Worm (Caenorhabditis elegans): ENCODE measurements around the gene C05C12.1.
"Not testable (repeated sequence)": the region's sequence is repeated elsewhere in the genome, so short reads cannot be mapped to it uniquely, and the experiment has no call there.

C05C12.1 gene

DNA sequence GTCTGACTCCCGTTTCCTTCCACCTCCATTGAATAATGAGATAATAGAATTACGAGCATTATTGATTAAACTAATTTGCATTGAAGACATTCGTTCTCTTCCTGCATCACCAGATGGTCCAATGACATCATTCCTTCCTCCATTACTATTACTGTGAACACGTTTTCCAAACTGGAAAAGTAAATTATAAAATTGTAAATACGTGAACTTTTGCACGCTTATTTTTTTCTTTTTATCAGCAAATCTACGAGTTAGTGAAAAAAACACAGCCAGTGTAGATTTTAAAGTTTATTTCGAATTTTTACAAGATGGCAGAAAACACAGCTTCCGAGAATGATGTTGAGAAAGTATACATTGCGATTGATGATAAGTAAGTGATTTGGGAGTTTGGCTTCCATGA is at the start of gene C05C12.1:
C05C12.1 (plus strand) TSS at position 301 of the 400 bp plus-strand sequence.
- not testable (repeated sequence) for TF ChIP-seq unc-62 (GFP tag; optimal IDR thresholded peaks at IDR 0.05)

ce11 chrIV:11207186-11207585 is 46.6 kb upstream of the C05C12.1 start, which contains the start of gene R07H5.9:
TSS of gene R07H5.9 (plus strand) at chrIV:11207486.
- no peak for TF ChIP-seq unc-62 (GFP tag; optimal IDR thresholded peaks at IDR 0.05)

DNA sequence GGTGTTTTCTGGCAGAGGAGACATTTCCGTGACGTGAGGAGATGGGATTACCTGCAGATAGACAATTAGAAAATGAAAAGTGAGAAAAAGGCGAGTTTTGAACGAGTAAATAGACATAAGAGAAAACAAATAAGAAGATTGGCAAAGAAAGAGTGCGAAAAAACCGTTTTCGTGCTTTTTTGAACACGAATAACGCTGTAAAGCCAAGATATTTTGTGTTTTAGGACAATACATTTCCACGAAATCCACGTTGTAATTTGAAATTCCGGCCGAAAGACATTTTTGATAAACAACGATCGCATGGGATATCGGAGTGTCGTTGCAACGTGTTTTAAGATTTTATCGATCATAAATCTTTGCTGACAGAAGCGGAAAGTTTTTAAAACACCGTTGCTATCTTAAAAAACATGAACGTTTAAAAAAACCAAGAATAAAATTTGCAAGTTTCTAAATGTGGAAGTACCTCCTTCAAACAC is 43.0 kb upstream of the C05C12.1 start, which contains the start of gene adk-1:
adk-1 (minus strand) TSS at position 51 of the 476 bp plus-strand sequence.
- TF ChIP-seq unc-62 (GFP tag; optimal IDR thresholded peaks at IDR 0.05): no peak

DNA sequence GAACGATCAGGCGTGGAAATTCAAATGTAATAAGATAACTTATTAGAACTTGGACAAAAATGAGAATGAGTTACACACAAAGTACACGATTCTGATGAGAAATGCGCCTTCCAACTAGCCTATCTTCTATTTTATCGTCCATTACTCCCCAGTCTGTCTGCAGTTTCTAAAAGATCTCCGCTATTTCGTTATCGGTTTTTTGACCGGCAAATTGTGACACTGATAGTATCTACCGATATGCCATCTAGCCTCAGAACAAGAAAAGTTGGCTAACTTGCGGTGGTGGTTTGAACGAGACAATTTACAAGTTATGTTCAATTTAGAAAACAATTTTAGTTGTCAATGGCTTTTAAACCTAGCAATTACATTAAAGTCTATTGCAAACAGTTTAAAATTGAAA is 42.2 kb upstream of the C05C12.1 start:
- TF ChIP-seq unc-62 (GFP tag; optimal IDR thresholded peaks at IDR 0.05): no peak

DNA sequence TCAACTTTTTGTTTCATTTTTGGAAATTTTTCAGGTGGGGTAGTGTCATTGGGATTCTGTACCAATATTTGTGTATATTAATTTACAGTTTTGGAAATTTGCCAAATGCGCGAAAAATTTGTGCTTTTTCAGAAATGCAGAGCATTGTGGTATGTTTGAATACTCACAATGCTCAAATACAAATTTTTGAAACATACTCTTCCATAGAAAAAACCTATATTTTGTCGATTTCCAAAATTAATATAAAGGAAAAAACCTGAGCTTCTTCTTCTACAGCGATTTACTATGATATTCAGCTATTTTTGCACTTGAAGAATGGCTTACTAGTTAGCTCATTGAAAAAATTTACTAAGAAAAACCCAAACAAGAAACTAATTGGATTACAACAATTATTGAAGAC is 40.8 kb upstream of the C05C12.1 start:
- no peak for TF ChIP-seq unc-62 (GFP tag; optimal IDR thresholded peaks at IDR 0.05)

- TF ChIP-seq unc-62 (GFP tag; optimal IDR thresholded peaks at IDR 0.05): no peak
Observed at ce11 chrIV:11218037-11218436, 35.8 kb upstream of the C05C12.1 start, which contains the start of gene zip-6. TSS of gene zip-6 (minus strand) at chrIV:11218137.

- TF ChIP-seq unc-62 (GFP tag; optimal IDR thresholded peaks at IDR 0.05): no peak
Observed at ce11 chrIV:11223878-11224277, 29.9 kb upstream of the C05C12.1 start, which contains the start of gene C29F4.3. TSS of gene C29F4.3 (minus strand) at chrIV:11223978.

DNA sequence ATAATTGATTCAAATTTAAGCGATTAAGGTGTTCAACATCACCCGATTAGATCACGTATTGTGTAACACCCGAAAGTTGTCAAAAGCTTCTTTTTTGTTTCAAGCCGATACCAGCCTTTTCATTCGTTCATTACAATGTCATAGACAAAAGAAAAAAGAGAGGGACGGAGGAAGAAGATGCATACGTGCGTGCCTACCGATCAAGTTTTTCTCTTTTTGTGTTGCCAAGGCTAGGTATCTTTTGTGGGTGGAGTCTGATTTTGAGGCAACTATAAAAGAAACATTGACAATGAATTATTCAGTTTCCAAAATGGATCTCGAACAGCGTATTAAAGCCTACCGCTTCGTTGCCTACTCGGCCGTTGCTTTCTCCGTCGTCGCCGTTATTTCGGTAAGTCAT is 28.6 kb upstream of the C05C12.1 start, which contains the start of gene col-125:
col-125 (plus strand) TSS at position 301 of the 400 bp plus-strand sequence.
- TF ChIP-seq unc-62 (GFP tag; optimal IDR thresholded peaks at IDR 0.05): no peak

DNA sequence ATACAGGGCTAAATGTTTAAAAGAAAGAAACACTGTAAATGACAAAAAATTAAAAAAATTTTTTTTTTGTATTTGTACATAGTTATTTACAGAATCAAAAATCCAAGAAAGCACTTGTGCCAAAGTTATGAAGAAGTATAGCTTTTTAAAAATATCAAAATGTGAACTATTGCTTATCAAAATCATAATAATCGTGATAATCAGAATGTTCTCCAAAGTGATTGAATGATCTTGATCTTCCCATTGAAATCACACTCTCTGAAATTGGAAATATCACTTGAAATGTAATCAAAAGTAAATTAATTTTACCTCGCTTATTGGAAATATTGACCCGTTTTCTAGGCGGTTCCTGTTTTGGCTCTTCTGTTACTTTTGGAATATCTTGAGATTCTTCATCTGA is 27.2 kb upstream of the C05C12.1 start:
- TF ChIP-seq unc-62 (GFP tag; optimal IDR thresholded peaks at IDR 0.05): no peak

DNA sequence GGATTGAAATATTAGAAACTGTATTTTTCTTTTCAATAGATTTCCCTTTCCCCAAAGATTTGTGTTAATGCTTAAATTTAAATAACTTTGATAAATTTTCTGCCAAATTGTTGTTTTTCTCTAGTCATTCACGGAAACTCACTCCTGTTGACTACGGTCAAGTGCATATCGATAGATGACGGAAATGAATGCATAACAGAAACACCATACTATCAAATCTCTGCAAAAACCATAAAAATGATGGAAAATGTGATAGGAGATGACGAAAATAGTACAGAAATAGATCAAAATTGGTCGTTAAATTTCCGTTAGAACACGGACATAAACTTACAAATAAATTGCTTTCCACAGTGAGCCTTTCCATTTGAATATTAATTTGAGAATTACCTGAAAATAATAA is 24.8 kb upstream of the C05C12.1 start:
- no peak for TF ChIP-seq unc-62 (GFP tag; optimal IDR thresholded peaks at IDR 0.05)

ce11 chrIV:11230069-11230468 is 23.7 kb upstream of the C05C12.1 start, which contains the start of gene best-7:
TSS of gene best-7 (minus strand) at chrIV:11230307.
- no peak for TF ChIP-seq unc-62 (GFP tag; optimal IDR thresholded peaks at IDR 0.05)

ce11 chrIV:11231376-11231775 is 22.4 kb upstream of the C05C12.1 start:
- no peak for TF ChIP-seq unc-62 (GFP tag; optimal IDR thresholded peaks at IDR 0.05)

DNA sequence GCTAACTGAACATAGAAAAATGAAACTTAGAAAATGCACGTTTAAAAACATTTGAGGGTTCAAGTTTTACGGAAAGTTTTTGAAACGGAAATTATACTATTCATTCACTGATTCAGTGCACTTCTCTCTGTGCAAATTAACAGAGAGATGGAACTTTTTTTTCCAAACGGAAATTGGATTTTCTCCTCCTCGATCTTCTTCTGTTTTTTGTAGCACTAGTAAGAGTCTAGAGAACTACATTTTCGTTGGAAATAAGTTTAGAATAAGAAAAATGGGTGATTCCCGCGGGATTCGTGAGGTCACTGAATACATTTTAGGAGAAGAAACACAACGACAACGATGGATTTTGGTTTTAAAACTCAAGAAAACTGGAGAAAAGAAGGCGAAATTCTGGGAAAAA is 18.0 kb upstream of the C05C12.1 start:
- no peak for TF ChIP-seq unc-62 (GFP tag; optimal IDR thresholded peaks at IDR 0.05)

DNA sequence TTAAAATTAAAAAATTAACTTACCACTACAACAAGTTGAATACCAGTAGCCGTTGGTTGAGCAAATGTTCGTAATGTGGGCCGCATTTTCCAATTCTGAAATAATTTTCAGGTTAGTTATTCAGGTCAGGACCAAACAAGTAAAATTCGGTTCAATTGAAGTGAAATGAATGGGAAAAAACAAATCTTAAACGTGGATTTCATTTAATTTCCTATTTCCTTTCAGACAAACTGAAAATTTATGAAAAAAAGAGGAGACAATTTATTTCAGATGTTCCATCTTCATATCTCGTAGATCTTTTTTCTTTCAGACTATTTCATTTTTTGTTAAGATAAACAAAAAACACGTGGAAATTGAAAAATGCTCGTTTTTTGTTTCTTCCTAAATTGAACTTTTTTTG is 12.4 kb upstream of the C05C12.1 start, which contains the start of gene C05C12.6:
C05C12.6 (minus strand) TSS at position 101 of the 400 bp plus-strand sequence.
- TF ChIP-seq unc-62 (GFP tag; optimal IDR thresholded peaks at IDR 0.05): no peak

DNA sequence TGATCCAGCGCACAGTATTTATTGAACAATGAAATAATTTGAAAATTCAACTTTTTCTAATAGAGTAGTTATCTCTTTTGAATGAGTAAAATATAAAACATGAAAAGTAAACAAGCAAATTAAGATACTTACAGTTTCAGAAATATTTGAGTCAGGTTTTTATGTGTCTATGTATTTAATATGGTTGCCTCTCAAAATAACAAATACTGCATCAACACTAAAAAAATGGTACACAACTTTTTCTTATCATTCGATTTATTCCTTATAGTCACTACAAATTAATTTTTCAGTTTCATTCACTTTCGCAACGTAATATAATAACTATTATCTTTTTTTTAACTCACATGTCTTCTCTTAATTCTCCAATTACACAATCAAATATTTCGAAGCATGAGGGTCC is 6.4 kb upstream of the C05C12.1 start:
- no peak for TF ChIP-seq unc-62 (GFP tag; optimal IDR thresholded peaks at IDR 0.05)

DNA sequence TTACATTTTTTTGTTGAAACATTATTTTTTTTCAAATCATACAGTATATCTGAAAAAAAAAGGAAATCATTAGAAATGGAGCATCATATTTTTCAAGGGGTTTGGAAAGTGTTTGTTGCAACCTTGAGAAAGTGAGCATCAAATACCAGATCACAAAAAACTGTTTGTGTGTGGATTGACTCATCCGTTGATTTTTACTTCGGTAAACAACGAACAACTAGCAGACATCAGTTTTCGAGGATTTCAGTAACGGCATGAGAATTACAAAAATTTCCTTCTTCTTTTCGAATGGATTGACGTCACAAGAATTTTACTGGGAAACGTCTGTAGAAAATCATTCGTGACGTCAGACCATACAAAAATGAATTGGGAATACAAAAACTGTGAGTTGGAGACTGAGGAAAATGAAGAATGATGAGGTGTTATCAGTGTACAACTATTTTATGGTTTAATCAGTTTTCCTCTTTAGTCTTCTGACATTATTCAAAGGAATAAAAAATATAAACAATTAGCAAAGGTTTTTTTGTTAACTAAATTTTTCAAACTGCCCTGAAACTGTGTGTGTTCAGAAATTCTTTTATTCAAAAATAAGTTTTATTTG is 5.7 kb upstream of the C05C12.1 start, which contains the start of gene C05C12.4:
C05C12.4 (minus strand) TSS at position 51 of the 601 bp plus-strand sequence.
- no peak for TF ChIP-seq unc-62 (GFP tag; optimal IDR thresholded peaks at IDR 0.05)

ce11 chrIV:11257476-11257875 is 3.7 kb downstream of the C05C12.1 start:
- no peak for TF ChIP-seq unc-62 (GFP tag; optimal IDR thresholded peaks at IDR 0.05)
